Worm (Caenorhabditis elegans) whole organism, late embryonic: ENCODE data around the gene gfi-3.
A peak's percentile ranks its signal among the peaks of the same experiment; 100 is the strongest.

Experiments used
- C38D4.7 ChIP-seq: fragments of 200-800 bp; sonication (Bioruptor generic); optimal IDR thresholded peaks from 2 replicates; lab custom pipeline; 2018; ENCODE audit warnings: mild to moderate bottlenecking, missing genetic modification characterization, moderate library complexity, missing compliant biosample characterization
- F13H6.1 ChIP-seq: sonication (generic microtip); optimal IDR thresholded peaks from 2 replicates; lab custom pipeline; 2016; ENCODE audit warnings: missing genetic modification characterization, missing compliant biosample characterization
- K09A11.1 ChIP-seq: sonication (generic microtip); optimal IDR thresholded peaks from 2 replicates; lab custom pipeline; 2017; ENCODE audit warnings: antibody characterized with exemption, mild to moderate bottlenecking, missing genetic modification characterization, missing compliant biosample characterization; ENCODE audit not compliant: insufficient read depth
- T23F11.4 ChIP-seq: fragments of 200-800 bp; sonication (Bioruptor generic); optimal IDR thresholded peaks from 2 replicates; lab custom pipeline; 2018; ENCODE audit warnings: mild to moderate bottlenecking, missing genetic modification characterization, missing compliant biosample characterization
- Y22D7AL.16 ChIP-seq: sonication (generic microtip); optimal IDR thresholded peaks from 2 replicates; lab custom pipeline; 2016; ENCODE audit warnings: missing genetic modification characterization, missing compliant biosample characterization
- ama-1 ChIP-seq: fragments of 150-350 bp; optimal IDR thresholded peaks from 2 replicates; lab custom pipeline; 2014
- ceh-14 ChIP-seq: sonication (generic microtip); optimal IDR thresholded peaks from 2 replicates; lab custom pipeline; 2016; ENCODE audit warnings: missing genotype, missing genetic modification characterization, missing compliant biosample characterization
- ceh-18 ChIP-seq: sonication (generic microtip); optimal IDR thresholded peaks from 2 replicates; lab custom pipeline; 2016; ENCODE audit warnings: missing genetic modification characterization, missing compliant biosample characterization
- ceh-2 ChIP-seq: sonication (generic microtip); optimal IDR thresholded peaks from 2 replicates; lab custom pipeline; 2016; ENCODE audit warnings: missing genotype, missing genetic modification characterization, missing compliant biosample characterization
- ceh-30 ChIP-seq: fragments of 150-350 bp; optimal IDR thresholded peaks from 2 replicates; lab custom pipeline; 2014; ENCODE audit warnings: missing biosample characterization, missing genetic modification characterization
- ceh-31 ChIP-seq: sonication (generic microtip); optimal IDR thresholded peaks from 2 replicates; lab custom pipeline; 2016; ENCODE audit warnings: missing genetic modification characterization, missing compliant biosample characterization
- ceh-34 ChIP-seq: sonication (generic microtip); optimal IDR thresholded peaks from 2 replicates; lab custom pipeline; 2016; ENCODE audit warnings: mild to moderate bottlenecking, missing genetic modification characterization, missing compliant biosample characterization
- ceh-48 ChIP-seq: sonication (generic microtip); optimal IDR thresholded peaks from 2 replicates; lab custom pipeline; 2016; ENCODE audit warnings: missing genetic modification characterization, inconsistent platforms, missing compliant biosample characterization
- ceh-9 ChIP-seq: sonication (generic microtip); optimal IDR thresholded peaks from 2 replicates; lab custom pipeline; 2016; ENCODE audit warnings: mild to moderate bottlenecking, missing genetic modification characterization, inconsistent platforms, missing compliant biosample characterization
- dmd-4 ChIP-seq: sonication (generic microtip); optimal IDR thresholded peaks from 2 replicates; lab custom pipeline; 2016; ENCODE audit warnings: borderline replicate concordance, missing genetic modification characterization, missing compliant biosample characterization
- elt-2 ChIP-seq: sonication (generic microtip); optimal IDR thresholded peaks from 2 replicates; lab custom pipeline; 2016; ENCODE audit warnings: missing genetic modification reagents, missing genetic modification characterization, missing compliant biosample characterization
- ets-4 ChIP-seq: sonication (generic microtip); optimal IDR thresholded peaks from 2 replicates; lab custom pipeline; 2016; ENCODE audit warnings: missing genetic modification characterization, missing compliant biosample characterization
- eyg-1 ChIP-seq: sonication (generic microtip); optimal IDR thresholded peaks from 2 replicates; lab custom pipeline; 2016; ENCODE audit warnings: missing genotype, missing genetic modification characterization, missing compliant biosample characterization
- fax-1 ChIP-seq: sonication (generic microtip); optimal IDR thresholded peaks from 2 replicates; lab custom pipeline; 2016; ENCODE audit warnings: missing genotype, missing genetic modification characterization, missing compliant biosample characterization
- fkh-6 ChIP-seq: sonication (generic microtip); optimal IDR thresholded peaks from 2 replicates; lab custom pipeline; 2016; ENCODE audit warnings: missing genetic modification characterization, missing compliant biosample characterization
- gmeb-2 ChIP-seq: sonication (generic microtip); optimal IDR thresholded peaks from 2 replicates; lab custom pipeline; 2016; ENCODE audit warnings: missing genetic modification characterization, inconsistent platforms, missing compliant biosample characterization
- hlh-15 ChIP-seq: sonication (generic microtip); optimal IDR thresholded peaks from 2 replicates; lab custom pipeline; 2016; ENCODE audit warnings: missing genetic modification characterization, missing compliant biosample characterization
- lim-6 ChIP-seq: sonication (generic microtip); optimal IDR thresholded peaks from 2 replicates; lab custom pipeline; 2016; ENCODE audit warnings: missing genetic modification characterization, missing compliant biosample characterization
- madf-2 ChIP-seq: sonication (generic microtip); optimal IDR thresholded peaks from 2 replicates; lab custom pipeline; 2017; ENCODE audit warnings: missing genetic modification characterization, missing compliant biosample characterization
- mec-3 ChIP-seq: sonication (generic microtip); optimal IDR thresholded peaks from 2 replicates; lab custom pipeline; 2016; ENCODE audit warnings: borderline replicate concordance, missing genetic modification characterization, missing compliant biosample characterization
- nfya-1 ChIP-seq: sonication (generic microtip); optimal IDR thresholded peaks from 2 replicates; lab custom pipeline; 2017; ENCODE audit warnings: missing genetic modification characterization, mild to moderate bottlenecking, missing compliant biosample characterization, antibody characterized with exemption, moderate library complexity
- nhr-11 ChIP-seq: fragments of 150-350 bp; optimal IDR thresholded peaks from 2 replicates; lab custom pipeline; 2014; ENCODE audit warnings: missing biosample characterization, missing genetic modification characterization
- nhr-232 ChIP-seq: sonication (generic microtip); optimal IDR thresholded peaks from 2 replicates; lab custom pipeline; 2016; ENCODE audit warnings: missing genetic modification characterization, missing compliant biosample characterization
- odd-2 ChIP-seq: sonication (generic microtip); optimal IDR thresholded peaks from 2 replicates; lab custom pipeline; 2017; ENCODE audit warnings: antibody characterized with exemption, mild to moderate bottlenecking, missing genetic modification characterization, missing compliant biosample characterization
- pat-9 ChIP-seq: fragments of 200-800 bp; sonication (Bioruptor generic); optimal IDR thresholded peaks from 2 replicates; lab custom pipeline; 2018; ENCODE audit warnings: mild to moderate bottlenecking, missing genetic modification characterization, moderate library complexity, missing compliant biosample characterization
- pha-2 ChIP-seq: sonication (generic microtip); optimal IDR thresholded peaks from 2 replicates; lab custom pipeline; 2017; ENCODE audit warnings: mild to moderate bottlenecking, missing genetic modification characterization, missing compliant biosample characterization
- ref-2 ChIP-seq: sonication (generic microtip); optimal IDR thresholded peaks from 2 replicates; lab custom pipeline; 2016; ENCODE audit warnings: missing genetic modification characterization, missing compliant biosample characterization
- rnt-1 ChIP-seq: sonication (generic microtip); optimal IDR thresholded peaks from 2 replicates; lab custom pipeline; 2016; ENCODE audit warnings: missing genetic modification characterization, missing compliant biosample characterization
- sdc-2 ChIP-seq: sonication (generic microtip); optimal IDR thresholded peaks from 2 replicates; lab custom pipeline; 2016; ENCODE audit warnings: missing genotype, missing genetic modification characterization, missing compliant biosample characterization
- sox-4 ChIP-seq: sonication (generic microtip); optimal IDR thresholded peaks from 2 replicates; lab custom pipeline; 2017; ENCODE audit warnings: mild to moderate bottlenecking, missing genetic modification characterization, inconsistent platforms, missing compliant biosample characterization
- syd-9 ChIP-seq: sonication (generic microtip); optimal IDR thresholded peaks from 2 replicates; lab custom pipeline; 2016; ENCODE audit warnings: mild to moderate bottlenecking, missing genetic modification characterization, moderate library complexity, missing compliant biosample characterization
- tbx-2 ChIP-seq: sonication (generic microtip); optimal IDR thresholded peaks from 2 replicates; lab custom pipeline; 2016; ENCODE audit warnings: missing genetic modification characterization, missing compliant biosample characterization
- tbx-7 ChIP-seq: sonication (generic microtip); optimal IDR thresholded peaks from 2 replicates; lab custom pipeline; 2016; ENCODE audit warnings: missing genotype, missing genetic modification characterization, missing compliant biosample characterization
- ttx-3 ChIP-seq: sonication (generic microtip); optimal IDR thresholded peaks from 2 replicates; lab custom pipeline; 2016; ENCODE audit warnings: missing genetic modification reagents, missing genetic modification characterization, missing compliant biosample characterization
- unc-3 ChIP-seq, 2 experiments: fragments of 200-800 bp in 1 of 2; sonication (Bioruptor generic) in 1 of 2; sonication (generic microtip) in 1 of 2; conservative IDR thresholded peaks in 1 of 2; optimal IDR thresholded peaks in 1 of 2; 2 replicates each; pipeline versions ENCODE4 v1.3.6 to Lab custom; 2016 to 2022; ENCODE audit warnings: missing compliant biosample characterization in 2 of 2, missing genetic modification characterization in 2 of 2, missing genetic modification reagents in 1 of 2
- unc-42 ChIP-seq: sonication (generic microtip); optimal IDR thresholded peaks from 2 replicates; lab custom pipeline; 2016; ENCODE audit warnings: missing genotype, missing genetic modification characterization, missing compliant biosample characterization
- unc-55 ChIP-seq: sonication (generic microtip); optimal IDR thresholded peaks from 2 replicates; lab custom pipeline; 2017; ENCODE audit warnings: missing biosample characterization, missing genetic modification reagents, missing genetic modification characterization
- unc-86 ChIP-seq: sonication (generic microtip); optimal IDR thresholded peaks from 2 replicates; lab custom pipeline; 2016; ENCODE audit warnings: missing genetic modification characterization, missing compliant biosample characterization
- zip-5 ChIP-seq: sonication (generic microtip); optimal IDR thresholded peaks from 2 replicates; lab custom pipeline; 2016; ENCODE audit warnings: missing genetic modification characterization, missing compliant biosample characterization

Gene gfi-3

ce11 chrX:14480248-14480647 lies at the start of gene gfi-3:
gfi-3 (plus strand) TSS chrX:14480572.
- no peak for TF ChIP-seq ets-4
- TF ChIP-seq rnt-1 (tag; lab: Kevin White, UChicago): peak; percentile 25
- TF ChIP-seq ceh-31 (tag; lab: Kevin White, UChicago): peak; percentile 46
- no peak for TF ChIP-seq lim-6
- TF ChIP-seq F13H6.1 (tag; lab: Kevin White, UChicago): peak; percentile 8
- no peak for TF ChIP-seq ama-1 (lab: Kevin White, UChicago)
- TF ChIP-seq fax-1: no peak
- TF ChIP-seq K09A11.1 (tag; lab: Kevin White, UChicago): no peak
- TF ChIP-seq ceh-9 (tag; lab: Kevin White, UChicago): no peak
- TF ChIP-seq dmd-4 (tag; lab: Kevin White, UChicago): peak; percentile 36
- peak; percentile 20; the same call in 1 of the 2 replicates for TF ChIP-seq unc-3 (GFP tag; conservative IDR thresholded peaks at IDR 0.05; lab: Robert Waterston, UW)
- TF ChIP-seq unc-3 (tag; optimal IDR thresholded peaks at IDR 0.05; lab: Kevin White, UChicago): no peak
- peak; percentile 11 for TF ChIP-seq ceh-14 (tag; lab: Kevin White, UChicago)
- peak; percentile 72 for TF ChIP-seq tbx-2 (tag; lab: Kevin White, UChicago)
- TF ChIP-seq ceh-2 (tag; lab: Kevin White, UChicago): peak; percentile 4
- peak; percentile 33 for TF ChIP-seq sox-4 (tag; lab: Kevin White, UChicago)
- peak; percentile 2 for TF ChIP-seq pat-9 (tag; lab: Kevin White, UChicago)
- no peak for TF ChIP-seq tbx-7 (tag; lab: Kevin White, UChicago)
- TF ChIP-seq nfya-1: peak; percentile 72
- TF ChIP-seq Y22D7AL.16 (tag; lab: Kevin White, UChicago): no peak
- peak; percentile 23 for TF ChIP-seq unc-55
- TF ChIP-seq elt-2 (tag; lab: Kevin White, UChicago): peak; percentile 72
- TF ChIP-seq ceh-18 (tag; lab: Kevin White, UChicago): peak; percentile 61
- TF ChIP-seq syd-9: peak; percentile 10
- no peak for TF ChIP-seq mec-3 (tag; lab: Kevin White, UChicago)
- peak; percentile 26 for TF ChIP-seq gmeb-2 (tag; lab: Kevin White, UChicago)
- no peak for TF ChIP-seq T23F11.4 (GFP tag; lab: Kevin White, UChicago)
- TF ChIP-seq madf-2 (tag; lab: Kevin White, UChicago): peak; percentile 48
- TF ChIP-seq eyg-1 (tag; lab: Kevin White, UChicago): no peak
- peak; percentile 27 for TF ChIP-seq unc-42 (tag; lab: Kevin White, UChicago)
- TF ChIP-seq odd-2 (tag; lab: Kevin White, UChicago): no peak
- peak; percentile 40 for TF ChIP-seq unc-86 (tag; lab: Kevin White, UChicago)
- TF ChIP-seq ceh-30 (tag; lab: Kevin White, UChicago): no peak
- TF ChIP-seq ref-2: no peak
- no peak for TF ChIP-seq nhr-232 (tag; lab: Kevin White, UChicago)
- no peak for TF ChIP-seq hlh-15 (tag; lab: Kevin White, UChicago)
- peak; percentile 18 for TF ChIP-seq ceh-48
- TF ChIP-seq zip-5 (tag; lab: Kevin White, UChicago): no peak
- no peak for TF ChIP-seq nhr-11 (tag; lab: Kevin White, UChicago)
- TF ChIP-seq ceh-34 (tag; lab: Kevin White, UChicago): peak; percentile 77
- TF ChIP-seq pha-2 (tag; lab: Kevin White, UChicago): peak; percentile 17
- TF ChIP-seq C38D4.7 (GFP tag; lab: Kevin White, UChicago): peak; percentile 35
- TF ChIP-seq sdc-2: peak; percentile 76
- peak; percentile 41 for TF ChIP-seq ttx-3 (tag; lab: Kevin White, UChicago)
- no peak for TF ChIP-seq fkh-6
